Worm (Caenorhabditis elegans) whole organism, late embryonic: ENCODE data around the gene Y53F4B.7.

Experiments used
- C38D4.7 ChIP-seq: fragments of 200-800 bp; sonication (Bioruptor generic); optimal IDR thresholded peaks from 2 replicates; lab custom pipeline; 2018; ENCODE audit warnings: mild to moderate bottlenecking, missing genetic modification characterization, moderate library complexity, missing compliant biosample characterization
- ceh-14 ChIP-seq: sonication (generic microtip); optimal IDR thresholded peaks from 2 replicates; lab custom pipeline; 2016; ENCODE audit warnings: missing genotype, missing genetic modification characterization, missing compliant biosample characterization
- ceh-30 ChIP-seq: fragments of 150-350 bp; optimal IDR thresholded peaks from 2 replicates; lab custom pipeline; 2014; ENCODE audit warnings: missing biosample characterization, missing genetic modification characterization
- ceh-45 ChIP-seq: fragments of 200-800 bp; sonication (Bioruptor generic); IDR thresholded peaks from 2 replicates; pipeline ENCODE4 v1.3.6; 2022; ENCODE audit warnings: missing genetic modification reagents, missing genetic modification characterization, missing compliant biosample characterization
- ceh-9 ChIP-seq: sonication (generic microtip); optimal IDR thresholded peaks from 2 replicates; lab custom pipeline; 2016; ENCODE audit warnings: mild to moderate bottlenecking, missing genetic modification characterization, inconsistent platforms, missing compliant biosample characterization
- fkh-10 ChIP-seq: fragments of 150-350 bp; optimal IDR thresholded peaks from 2 replicates; lab custom pipeline; 2014; ENCODE audit warnings: missing biosample characterization, missing genetic modification reagents, missing genetic modification characterization
- hlh-15 ChIP-seq: sonication (generic microtip); optimal IDR thresholded peaks from 2 replicates; lab custom pipeline; 2016; ENCODE audit warnings: missing genetic modification characterization, missing compliant biosample characterization
- madf-2 ChIP-seq: sonication (generic microtip); optimal IDR thresholded peaks from 2 replicates; lab custom pipeline; 2017; ENCODE audit warnings: missing genetic modification characterization, missing compliant biosample characterization
- rnt-1 ChIP-seq: sonication (generic microtip); optimal IDR thresholded peaks from 2 replicates; lab custom pipeline; 2016; ENCODE audit warnings: missing genetic modification characterization, missing compliant biosample characterization
- sox-4 ChIP-seq: sonication (generic microtip); optimal IDR thresholded peaks from 2 replicates; lab custom pipeline; 2017; ENCODE audit warnings: mild to moderate bottlenecking, missing genetic modification characterization, inconsistent platforms, missing compliant biosample characterization
- zip-5 ChIP-seq: sonication (generic microtip); optimal IDR thresholded peaks from 2 replicates; lab custom pipeline; 2016; ENCODE audit warnings: missing genetic modification characterization, missing compliant biosample characterization

ce11 chrII:15039104-15039503 lies 46.4 kb downstream of the Y53F4B.7 start, which contains the start of gene trip-4:
- TF ChIP-seq C38D4.7 (no peak), madf-2 (tag; lab: Kevin White, UChicago) (no peak), ceh-30 (tag; lab: Kevin White, UChicago) (no peak), ceh-45 (GFP tag; lab: Robert Waterston, UW) (no peak), rnt-1 (tag; lab: Kevin White, UChicago) (no peak), ceh-9 (no peak), fkh-10 (GFP tag; lab: Kevin White, UChicago) (no peak), sox-4 (tag; lab: Kevin White, UChicago) (no peak), hlh-15 (tag; lab: Kevin White, UChicago) (no peak), ceh-14 (tag; lab: Kevin White, UChicago) (no peak), zip-5 (tag; lab: Kevin White, UChicago) (no peak)
